Fruit fly (Drosophila melanogaster) whole organism, embryonic: ENCODE measurements around the gene CG5909.

Source experiments
- Abd-B ChIP-seq: fragments of 200-800 bp; sonication (Bioruptor generic); optimal IDR thresholded peaks from 2 replicates; lab custom pipeline; 2018; ENCODE audit warnings: missing biosample characterization, mild to moderate bottlenecking, missing genetic modification characterization, moderate library complexity
- CG10209 ChIP-seq: fragments of 200-800 bp; sonication (Bioruptor generic); optimal IDR thresholded peaks from 3 replicates; lab custom pipeline; 2017; ENCODE audit warnings: missing biosample characterization, mild to moderate bottlenecking, missing genetic modification characterization, missing genetic modification reagents
- CG10462 ChIP-seq: fragments of 200-800 bp; sonication (Bioruptor generic); optimal IDR thresholded peaks from 2 replicates; lab custom pipeline; 2016; ENCODE audit warnings: missing biosample characterization, missing genetic modification characterization
- CG10959 ChIP-seq: fragments of 200-800 bp; sonication (Bioruptor generic); IDR thresholded peaks from 2 replicates; pipeline ENCODE4 v1.3.6; 2022; ENCODE audit warnings: missing biosample characterization, missing genetic modification characterization
- CG12299 ChIP-seq: fragments of 200-800 bp; sonication (Bioruptor generic); optimal IDR thresholded peaks from 2 replicates; lab custom pipeline; 2018; ENCODE audit warnings: missing biosample characterization, mild to moderate bottlenecking, missing genetic modification characterization
- CG13775 ChIP-seq: fragments of 200-800 bp; sonication (Bioruptor generic); optimal IDR thresholded peaks from 3 replicates; lab custom pipeline; 2017; ENCODE audit warnings: missing biosample characterization, mild to moderate bottlenecking, missing genetic modification characterization
- CG15011 ChIP-seq: fragments of 200-800 bp; sonication (Bioruptor generic); optimal IDR thresholded peaks from 3 replicates; lab custom pipeline; 2018; ENCODE audit warnings: missing biosample characterization, mild to moderate bottlenecking, missing genetic modification characterization
- CG15601 ChIP-seq: fragments of 200-800 bp; sonication (Bioruptor generic); optimal IDR thresholded peaks from 3 replicates; lab custom pipeline; 2019; ENCODE audit warnings: missing biosample characterization, mild to moderate bottlenecking, missing genetic modification characterization, moderate library complexity
- CG17612 ChIP-seq: fragments of 200-800 bp; sonication (Bioruptor generic); IDR thresholded peaks from 2 replicates; pipeline ENCODE4 v1.3.6; 2022; ENCODE audit warnings: missing biosample characterization, missing genetic modification characterization
- CG18476 ChIP-seq: fragments of 200-800 bp; sonication (Bioruptor generic); optimal IDR thresholded peaks from 2 replicates; lab custom pipeline; 2016; ENCODE audit warnings: missing biosample characterization, mild to moderate bottlenecking, missing genetic modification characterization
- CG2889 ChIP-seq: fragments of 200-800 bp; sonication (Bioruptor generic); IDR thresholded peaks from 3 replicates; pipeline ENCODE4 v1.3.6; 2022; ENCODE audit warnings: missing biosample characterization, missing genetic modification characterization
- CG31365 ChIP-seq: fragments of 200-800 bp; sonication (Bioruptor generic); optimal IDR thresholded peaks from 2 replicates; lab custom pipeline; 2018; ENCODE audit warnings: missing biosample characterization, mild to moderate bottlenecking, missing genetic modification characterization
- CG4360 ChIP-seq: fragments of 200-800 bp; sonication (Bioruptor generic); IDR thresholded peaks from 2 replicates; pipeline ENCODE4 v1.3.6; 2022; ENCODE audit warnings: missing biosample characterization, missing genetic modification characterization
- CG43689 ChIP-seq: fragments of 200-800 bp; sonication (Bioruptor generic); IDR thresholded peaks from 2 replicates; pipeline ENCODE4 v1.3.6; 2022; ENCODE audit warnings: missing biosample characterization, missing genetic modification characterization
- CG7786 ChIP-seq: fragments of 200-800 bp; sonication (Bioruptor generic); optimal IDR thresholded peaks from 2 replicates; lab custom pipeline; 2016; ENCODE audit warnings: missing biosample characterization, missing genetic modification characterization
- CG7839 ChIP-seq: fragments of 200-800 bp; sonication (Bioruptor generic); optimal IDR thresholded peaks from 3 replicates; lab custom pipeline; 2018; ENCODE audit warnings: missing biosample characterization, mild to moderate bottlenecking, missing genetic modification characterization, moderate library complexity
- CG8765 ChIP-seq: fragments of 200-800 bp; sonication (Bioruptor generic); IDR thresholded peaks from 2 replicates; pipeline ENCODE4 v1.3.6; 2022; ENCODE audit warnings: missing biosample characterization, missing genetic modification characterization
- CG9817 ChIP-seq: fragments of 200-800 bp; sonication (Bioruptor generic); optimal IDR thresholded peaks from 2 replicates; lab custom pipeline; 2018; ENCODE audit warnings: missing biosample characterization, mild to moderate bottlenecking, missing genetic modification characterization, moderate library complexity
- CkIIα-i1 ChIP-seq: fragments of 200-800 bp; sonication (Bioruptor generic); IDR thresholded peaks from 2 replicates; pipeline ENCODE4 v1.3.6; 2022; ENCODE audit warnings: missing biosample characterization, missing genetic modification characterization
- D19B ChIP-seq: fragments of 200-800 bp; sonication (Bioruptor generic); optimal IDR thresholded peaks from 2 replicates; lab custom pipeline; 2017; ENCODE audit warnings: missing biosample characterization, mild to moderate bottlenecking, missing genetic modification characterization
- Dbx ChIP-seq: fragments of 200-800 bp; sonication (Bioruptor generic); IDR thresholded peaks from 3 replicates; pipeline ENCODE4 v1.3.6; 2022; ENCODE audit warnings: missing biosample characterization, missing genetic modification characterization
- Doc2 ChIP-seq: fragments of 200-800 bp; sonication (Bioruptor generic); IDR thresholded peaks from 2 replicates; pipeline ENCODE4 v1.3.6; 2022; ENCODE audit warnings: missing biosample characterization, missing genetic modification characterization
- Elba2 ChIP-seq: fragments of 200-800 bp; sonication (Bioruptor generic); optimal IDR thresholded peaks from 3 replicates; lab custom pipeline; 2016; ENCODE audit warnings: missing biosample characterization, missing genetic modification characterization
- Mes4 ChIP-seq: fragments of 200-800 bp; sonication (Bioruptor generic); optimal IDR thresholded peaks from 2 replicates; lab custom pipeline; 2016; ENCODE audit warnings: missing biosample characterization, missing genetic modification characterization
- Myb ChIP-seq: fragments of 200-800 bp; sonication (Bioruptor generic); optimal IDR thresholded peaks from 2 replicates; lab custom pipeline; 2016; ENCODE audit warnings: missing biosample characterization, missing genetic modification characterization
- NC2β ChIP-seq: fragments of 200-800 bp; sonication (Bioruptor generic); optimal IDR thresholded peaks from 2 replicates; lab custom pipeline; 2016; ENCODE audit warnings: missing biosample characterization, missing genetic modification characterization
- Opbp ChIP-seq: fragments of 200-800 bp; sonication (Bioruptor generic); IDR thresholded peaks from 3 replicates; pipeline ENCODE4 v1.3.6; 2022; ENCODE audit warnings: missing biosample characterization, missing genetic modification characterization; ENCODE audit not compliant: partially characterized antibody
- PHDP ChIP-seq: fragments of 200-800 bp; sonication (Bioruptor generic); optimal IDR thresholded peaks from 3 replicates; lab custom pipeline; 2018; ENCODE audit warnings: missing biosample characterization, mild to moderate bottlenecking, missing genetic modification characterization, moderate library complexity
- Ptx1 ChIP-seq: fragments of 200-800 bp; sonication (Bioruptor generic); IDR thresholded peaks from 2 replicates; pipeline ENCODE4 v1.3.6; 2022; ENCODE audit warnings: missing biosample characterization, missing genetic modification characterization
- Six4 ChIP-seq: fragments of 200-800 bp; sonication (Bioruptor generic); optimal IDR thresholded peaks from 2 replicates; lab custom pipeline; 2016; ENCODE audit warnings: missing biosample characterization, missing genetic modification characterization
- Sox100B ChIP-seq: fragments of 200-800 bp; sonication (Bioruptor generic); optimal IDR thresholded peaks from 3 replicates; lab custom pipeline; 2018; ENCODE audit warnings: missing biosample characterization, mild to moderate bottlenecking, missing genetic modification characterization
- Ssrp ChIP-seq: fragments of 200-800 bp; sonication (Bioruptor generic); optimal IDR thresholded peaks from 2 replicates; lab custom pipeline; 2018; ENCODE audit warnings: missing biosample characterization, mild to moderate bottlenecking, missing genetic modification characterization, moderate library complexity
- ap ChIP-seq: fragments of 200-800 bp; sonication (Bioruptor generic); IDR thresholded peaks from 2 replicates; pipeline ENCODE4 v1.3.6; 2022; ENCODE audit warnings: missing biosample characterization, missing genetic modification characterization
- ara ChIP-seq: fragments of 200-800 bp; sonication (Bioruptor generic); IDR thresholded peaks from 2 replicates; pipeline ENCODE4 v1.3.6; 2022; ENCODE audit warnings: missing biosample characterization, missing genetic modification characterization
- bbx ChIP-seq: fragments of 200-800 bp; sonication (Bioruptor generic); IDR thresholded peaks from 2 replicates; pipeline ENCODE4 v1.3.6; 2022; ENCODE audit warnings: missing biosample characterization, missing genetic modification characterization; ENCODE audit not compliant: partially characterized antibody
- chm ChIP-seq: fragments of 200-800 bp; sonication (Bioruptor generic); IDR thresholded peaks from 2 replicates; pipeline ENCODE4 v1.3.6; 2022; ENCODE audit warnings: missing biosample characterization, missing genetic modification characterization
- exex ChIP-seq: fragments of 200-800 bp; sonication (Bioruptor generic); optimal IDR thresholded peaks from 4 replicates; lab custom pipeline; 2018; ENCODE audit warnings: missing biosample characterization, mild to moderate bottlenecking, missing genetic modification characterization, moderate library complexity
- lmd ChIP-seq: fragments of 200-800 bp; sonication (Bioruptor generic); IDR thresholded peaks from 2 replicates; pipeline ENCODE4 v1.3.6; 2022; ENCODE audit warnings: missing biosample characterization, missing genetic modification characterization
- mam ChIP-seq: fragments of 200-800 bp; sonication (Bioruptor generic); optimal IDR thresholded peaks from 3 replicates; lab custom pipeline; 2016; ENCODE audit warnings: missing biosample characterization, missing genetic modification characterization
- nmo ChIP-seq: fragments of 200-800 bp; sonication (Bioruptor generic); optimal IDR thresholded peaks from 2 replicates; lab custom pipeline; 2018; ENCODE audit warnings: missing biosample characterization, mild to moderate bottlenecking, missing genetic modification characterization, moderate library complexity
- org-1 ChIP-seq: fragments of 200-800 bp; sonication (Bioruptor generic); optimal IDR thresholded peaks from 2 replicates; lab custom pipeline; 2017; ENCODE audit warnings: missing biosample characterization, missing genetic modification characterization
- peb ChIP-seq: fragments of 200-800 bp; sonication (Bioruptor generic); IDR thresholded peaks from 2 replicates; pipeline ENCODE4 v1.3.6; 2022; ENCODE audit warnings: missing biosample characterization, missing genetic modification characterization
- pfk ChIP-seq: fragments of 200-800 bp; sonication (Bioruptor generic); optimal IDR thresholded peaks from 2 replicates; lab custom pipeline; 2018; ENCODE audit warnings: missing biosample characterization, mild to moderate bottlenecking, missing genetic modification characterization, moderate library complexity
- pita ChIP-seq: fragments of 200-800 bp; sonication (Bioruptor generic); optimal IDR thresholded peaks from 2 replicates; lab custom pipeline; 2017; ENCODE audit warnings: missing biosample characterization, mild to moderate bottlenecking, missing genetic modification characterization
- psq ChIP-seq: fragments of 200-800 bp; sonication (Bioruptor generic); optimal IDR thresholded peaks from 2 replicates; lab custom pipeline; 2017; ENCODE audit warnings: missing biosample characterization, missing genetic modification characterization
- sna ChIP-seq: fragments of 200-800 bp; sonication (Bioruptor generic); IDR thresholded peaks from 2 replicates; pipeline ENCODE4 v1.3.6; 2022; ENCODE audit warnings: missing biosample characterization, missing genetic modification characterization; ENCODE audit not compliant: partially characterized antibody
- trh ChIP-seq: fragments of 200-800 bp; sonication (Bioruptor generic); optimal IDR thresholded peaks from 2 replicates; lab custom pipeline; 2016; ENCODE audit warnings: missing biosample characterization, missing genetic modification characterization
- tx ChIP-seq: fragments of 200-800 bp; sonication (Bioruptor generic); optimal IDR thresholded peaks from 2 replicates; lab custom pipeline; 2016; ENCODE audit warnings: missing biosample characterization, missing genetic modification characterization
- zen2 ChIP-seq: fragments of 200-800 bp; sonication (Bioruptor generic); IDR thresholded peaks from 3 replicates; pipeline ENCODE4 v1.3.6; 2022; ENCODE audit warnings: missing biosample characterization, missing genetic modification characterization; ENCODE audit not compliant: partially characterized antibody
- zfh2 ChIP-seq: fragments of 200-800 bp; sonication (Bioruptor generic); optimal IDR thresholded peaks from 2 replicates; lab custom pipeline; 2016; ENCODE audit warnings: missing biosample characterization, missing genetic modification characterization

The CG5909 gene

dm6 chr3R:27208724-27209343, 47.9 kb downstream of the CG5909 start (continued):
- TF ChIP-seq Ptx1 (GFP tag; lab: Robert Waterston, UW) (0 out of 2 replicates have a peak, but pooled peaks have one; percentile 15), CG17612 (no peak), pita (GFP tag; lab: Kevin White, UChicago) (no peak), exex (tag; lab: Kevin White, UChicago) (no peak), Myb (no peak), CG10209 (GFP tag; lab: Kevin White, UChicago) (peak; percentile 57), CG15011 (GFP tag; lab: Kevin White, UChicago) (peak; percentile 36), nmo (GFP tag; lab: Kevin White, UChicago) (no peak), Six4 (GFP tag; lab: Kevin White, UChicago) (no peak), psq (no peak), CG10462 (GFP tag; lab: Kevin White, UChicago) (peak; percentile 1), CG4360 (GFP tag; lab: Robert Waterston, UW) (no peak), CG10959 (0 out of 2 replicates have a peak, but pooled peaks have one; percentile 16), PHDP (peak; percentile 18), CG43689 (peak; percentile 52; the same call in 1 of the 2 replicates), Ssrp (no peak), CG8765 (GFP tag; lab: Robert Waterston, UW) (no peak), Elba2 (no peak), peb (GFP tag; lab: Robert Waterston, UW) (no peak), CkIIα-i1 (no peak), ara (GFP tag; lab: Robert Waterston, UW) (peak; percentile 69), CG31365 (tag; lab: Kevin White, UChicago) (no peak), CG9817 (tag; lab: Kevin White, UChicago) (no peak), NC2β (GFP tag; lab: Kevin White, UChicago) (peak; percentile 59), zen2 (GFP tag; lab: Robert Waterston, UW) (no peak), chm (peak; percentile 19; the same call in 1 of the 2 replicates), Abd-B (GFP tag; lab: Kevin White, UChicago) (no peak), pfk (no peak), CG13775 (GFP tag; lab: Kevin White, UChicago) (no peak), CG18476 (no peak), mam (GFP tag; lab: Kevin White, UChicago) (no peak), ap (GFP tag; lab: Robert Waterston, UW) (no peak), CG12299 (no peak), Doc2 (GFP tag; lab: Robert Waterston, UW) (no peak), D19B (GFP tag; lab: Kevin White, UChicago) (no peak), lmd (GFP tag; lab: Robert Waterston, UW) (no peak), CG7786 (GFP tag; lab: Kevin White, UChicago) (no peak), Opbp (no peak), tx (GFP tag; lab: Kevin White, UChicago) (no peak), zfh2 (GFP tag; lab: Kevin White, UChicago) (no peak), CG2889 (GFP tag; lab: Robert Waterston, UW) (no peak), trh (GFP tag; lab: Kevin White, UChicago) (peak; percentile 35), bbx (GFP tag; lab: Robert Waterston, UW) (no peak), CG15601 (tag; lab: Kevin White, UChicago) (peak; percentile 62), CG7839 (peak; percentile 5), Dbx (GFP tag; lab: Robert Waterston, UW) (0 out of 3 replicates have a peak, but pooled peaks have one; percentile 42), org-1 (GFP tag; lab: Kevin White, UChicago) (peak; percentile 56), Mes4 (GFP tag; lab: Kevin White, UChicago) (peak; percentile 37), sna (GFP tag; lab: Robert Waterston, UW) (no peak), Sox100B (GFP tag; lab: Kevin White, UChicago) (peak; percentile 80)
